Worm (Caenorhabditis elegans) whole organism, late embryonic: ENCODE data around the gene tofu-2.

Experiments used
- ceh-6 ChIP-seq: fragments of 200-800 bp; sonication (Bioruptor generic); optimal IDR thresholded peaks from 2 replicates; lab custom pipeline; 2018; ENCODE audit warnings: mild to moderate bottlenecking, missing genetic modification characterization, missing compliant biosample characterization
- che-1 ChIP-seq: sonication (generic microtip); optimal IDR thresholded peaks from 2 replicates; lab custom pipeline; 2016; ENCODE audit warnings: mild to moderate bottlenecking, missing genetic modification characterization, missing compliant biosample characterization

tofu-2 gene

DNA sequence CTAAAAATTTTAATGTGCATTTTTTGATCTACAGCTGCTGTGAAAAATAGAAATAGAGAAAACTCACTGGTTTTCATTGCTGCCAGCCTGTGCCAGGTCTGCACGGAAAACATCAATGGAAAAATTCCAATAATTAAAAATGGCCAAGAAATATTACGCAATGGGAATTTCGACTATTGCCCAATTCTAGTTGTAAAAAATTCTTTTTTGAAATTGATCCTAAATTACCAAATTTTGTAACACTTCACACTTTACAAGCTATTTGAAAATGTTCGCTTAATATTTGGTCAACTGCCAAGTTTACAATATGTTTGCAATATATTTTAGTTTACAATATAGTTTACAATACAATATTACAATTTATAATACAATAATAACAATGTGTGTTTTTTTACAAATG is 50.3 kb downstream of the tofu-2 start:
- TF ChIP-seq ceh-6 (GFP tag; lab: Kevin White, UChicago) (no peak), che-1 (tag; lab: Kevin White, UChicago) (no peak)
- TF ChIP-seq, all 69 proteins: peak for 0
